Worm (Caenorhabditis elegans): ENCODE data around the gene clk-1.

The clk-1 gene

DNA sequence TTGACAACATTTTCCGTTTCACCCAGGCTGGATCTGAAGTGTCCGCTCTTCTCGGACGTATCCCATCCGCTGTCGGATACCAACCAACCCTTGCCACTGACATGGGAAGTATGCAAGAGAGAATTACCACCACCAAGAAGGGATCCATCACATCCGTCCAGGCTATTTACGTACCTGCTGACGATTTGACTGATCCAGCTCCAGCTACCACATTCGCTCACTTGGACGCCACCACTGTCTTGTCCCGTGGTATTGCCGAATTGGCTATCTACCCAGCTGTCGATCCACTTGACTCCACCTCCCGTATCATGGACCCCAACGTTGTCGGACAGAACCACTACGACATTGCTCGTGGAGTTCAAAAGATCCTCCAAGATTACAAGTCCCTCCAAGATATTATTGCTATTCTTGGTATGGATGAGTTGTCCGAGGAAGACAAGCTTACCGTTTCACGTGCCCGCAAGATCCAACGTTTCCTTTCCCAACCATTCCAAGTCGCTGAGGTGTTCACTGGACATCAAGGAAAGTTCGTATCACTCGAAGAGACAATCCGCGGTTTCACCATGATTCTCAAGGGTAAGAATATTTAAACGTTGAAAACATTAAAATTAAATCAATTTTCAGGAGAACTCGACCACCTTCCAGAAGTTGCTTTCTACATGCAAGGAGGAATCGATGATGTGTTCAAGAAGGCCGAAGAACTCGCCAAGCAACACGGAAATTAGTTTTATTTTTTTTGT is 48.0 kb upstream of the clk-1 start (continued):
- no peak for TF ChIP-seq him-1 (tag; optimal IDR thresholded peaks at IDR 0.05)
- no peak for TF ChIP-seq attf-3 (GFP tag; conservative IDR thresholded peaks at IDR 0.05)
- TF ChIP-seq Y53F4B.3 (GFP tag; IDR thresholded peaks at IDR 0.05) = no peak
- TF ChIP-seq F33H1.4 (GFP tag; IDR thresholded peaks at IDR 0.05) = no peak
- no peak for TF ChIP-seq zim-3 (tag; optimal IDR thresholded peaks at IDR 0.05)
- TF ChIP-seq ceh-27 (GFP tag; optimal IDR thresholded peaks at IDR 0.05) = no peak
- TF ChIP-seq F22D6.2 (tag; optimal IDR thresholded peaks at IDR 0.05) = no peak
- no peak for TF ChIP-seq mel-28 (tag; optimal IDR thresholded peaks at IDR 0.05; ENCODE audit: borderline replicate concordance)
- TF ChIP-seq ceh-79 (tag; optimal IDR thresholded peaks at IDR 0.05) = no peak
- TF ChIP-seq madf-3 (GFP tag; IDR thresholded peaks at IDR 0.05) = 0 out of 2 replicates have a peak, but pooled peaks have one; percentile 28
- no peak for TF ChIP-seq let-526 (GFP tag; IDR thresholded peaks at IDR 0.05)
- peak; percentile 34; the same call in 1 of the 2 replicates for TF ChIP-seq Y53G8AR.9 (GFP tag; conservative IDR thresholded peaks at IDR 0.05)
- TF ChIP-seq hsf-1 (GFP tag; IDR thresholded peaks at IDR 0.05) = no peak
- TF ChIP-seq ekl-4 (GFP tag; IDR thresholded peaks at IDR 0.05) = no peak
- TF ChIP-seq chd-7 (tag; optimal IDR thresholded peaks at IDR 0.05) = no peak
- TF ChIP-seq egl-44 (GFP tag; IDR thresholded peaks at IDR 0.05) = no peak
- TF ChIP-seq repo-1 (tag; optimal IDR thresholded peaks at IDR 0.05) = no peak
- TF ChIP-seq rpc-1 (optimal IDR thresholded peaks at IDR 0.05) = no peak
- no peak for TF ChIP-seq rpc-1 (tag; optimal IDR thresholded peaks at IDR 0.05)
- TF ChIP-seq snpc-1.3 (tag; optimal IDR thresholded peaks at IDR 0.05; ENCODE audit: insufficient read depth) = no peak
- no peak for TF ChIP-seq tbx-9 (tag; optimal IDR thresholded peaks at IDR 0.05; ENCODE audit: borderline replicate concordance)
- no peak for TF ChIP-seq lin-40 (tag; optimal IDR thresholded peaks at IDR 0.05)
- TF ChIP-seq lsy-27 (tag; optimal IDR thresholded peaks at IDR 0.05; ENCODE audit: borderline replicate concordance, insufficient read depth) = no peak
- TF ChIP-seq lin-54 (GFP tag; optimal IDR thresholded peaks at IDR 0.05) = no peak

DNA sequence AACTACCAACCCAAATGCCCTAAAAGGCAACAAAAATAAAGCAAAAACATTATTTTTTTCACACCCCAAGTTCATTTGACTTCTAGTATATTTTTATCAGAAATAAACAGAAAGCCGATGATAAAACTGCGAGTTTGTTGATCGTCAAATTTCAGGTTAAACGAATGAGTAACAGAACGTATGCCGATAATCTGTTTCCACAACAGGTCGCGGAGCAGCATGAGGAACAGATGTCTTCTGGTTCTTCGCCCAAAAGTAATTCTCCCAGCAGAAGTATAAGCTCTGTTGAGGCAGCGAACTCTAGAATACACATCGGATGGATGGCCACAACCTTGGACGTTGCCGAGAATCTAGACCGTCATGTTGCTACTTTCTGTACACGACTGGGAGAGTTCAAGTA is 47.3 kb upstream of the clk-1 start, which contains the start of gene prmt-5:
TSS of gene prmt-5 (plus strand) at position 141 of the 400 bp plus-strand sequence.
- TF ChIP-seq egl-18 (GFP tag; IDR thresholded peaks at IDR 0.05) (no peak), lsl-1 (GFP tag; optimal IDR thresholded peaks at IDR 0.05) (peak; percentile 44), ceh-100 (GFP tag; IDR thresholded peaks at IDR 0.05) (peak; percentile 56), cebp-2 (GFP tag; IDR thresholded peaks at IDR 0.05) (peak; percentile 72; the same call in 1 of the 2 replicates), Y56A3A.18 (GFP tag; IDR thresholded peaks at IDR 0.05) (peak; percentile 85), madf-10 (tag; optimal IDR thresholded peaks at IDR 0.05) (peak; percentile 48), hsf-1 (GFP tag; IDR thresholded peaks at IDR 0.05) (peak; percentile 66; the same call in 1 of the 2 replicates), F49E8.2 (tag; optimal IDR thresholded peaks at IDR 0.05; ENCODE audit: insufficient read depth) (peak; percentile 91), madf-6 (GFP tag; IDR thresholded peaks at IDR 0.05) (peak; percentile 84), cebp-1 (GFP tag; IDR thresholded peaks at IDR 0.05) (no peak), cebp-1 (tag; optimal IDR thresholded peaks at IDR 0.05) (peak; percentile 54), ztf-26 (tag; optimal IDR thresholded peaks at IDR 0.05) (peak; percentile 61), Y95B8A.8 (GFP tag; IDR thresholded peaks at IDR 0.05) (peak; percentile 79; the same call in 1 of the 2 replicates), ztf-22 (GFP tag; optimal IDR thresholded peaks at IDR 0.05) (no peak), F33H1.4 (GFP tag; IDR thresholded peaks at IDR 0.05) (peak; percentile 27; the same call in 1 of the 2 replicates), T26A5.8 (tag; optimal IDR thresholded peaks at IDR 0.05) (peak; percentile 36), F39B2.1 (GFP tag; IDR thresholded peaks at IDR 0.05) (peak; percentile 64; the same call in 1 of the 2 replicates), ama-1 (optimal IDR thresholded peaks at IDR 0.05) (peak; percentile 91), ama-1 (GFP tag; optimal IDR thresholded peaks at IDR 0.05) (peak; percentile 56 to 61), him-1 (tag; optimal IDR thresholded peaks at IDR 0.05) (peak; percentile 3), lin-35 (GFP tag; optimal IDR thresholded peaks at IDR 0.05) (peak in 1 of 3 experiments; percentile 22), zfh-2 (GFP tag; conservative IDR thresholded peaks at IDR 0.05) (no peak), repo-1 (tag; optimal IDR thresholded peaks at IDR 0.05) (peak; percentile 95), chd-7 (tag; optimal IDR thresholded peaks at IDR 0.05) (peak; percentile 93), fkh-3 (tag; optimal IDR thresholded peaks at IDR 0.05) (peak; percentile 95), hmg-1.2 (GFP tag; IDR thresholded peaks at IDR 0.05) (peak; percentile 44; the same call in 1 of the 2 replicates), snpc-1.1 (tag; optimal IDR thresholded peaks at IDR 0.05; ENCODE audit: insufficient read depth) (peak; percentile 29), F57A8.1 (GFP tag; optimal IDR thresholded peaks at IDR 0.05) (peak; percentile 36)

All from whole organism, young adult.